Worm (Caenorhabditis elegans): ENCODE measurements around the gene srt-59.

DNA sequence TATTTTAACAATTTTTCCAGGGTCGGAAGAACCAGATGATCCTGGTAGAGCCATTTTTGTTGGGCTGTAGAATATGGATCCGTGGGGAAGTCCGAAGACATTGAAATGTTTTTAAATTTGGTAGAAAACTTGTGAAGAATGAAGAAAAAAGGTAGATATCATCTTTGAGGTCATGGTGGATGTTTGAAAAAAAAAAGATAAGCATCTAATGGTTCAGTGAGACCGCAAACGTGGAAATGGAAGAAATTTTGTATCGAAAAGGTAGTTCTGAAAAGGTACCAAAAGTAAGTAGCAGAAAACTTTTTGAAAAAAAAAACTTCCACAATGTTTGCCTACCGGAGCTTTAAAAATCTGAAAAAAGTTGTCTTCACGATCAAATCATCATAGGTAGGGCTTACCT, 2.0 kb upstream of the srt-59 start, which contains the start of gene prmt-4:
- TF ChIP-seq flt-1 (GFP tag; IDR thresholded peaks at IDR 0.05), result no peak
- TF ChIP-seq cog-1 (tag; optimal IDR thresholded peaks at IDR 0.05), result no peak
- no peak for TF ChIP-seq T22C8.4 (GFP tag; IDR thresholded peaks at IDR 0.05)
- no peak for TF ChIP-seq klf-2 (GFP tag; conservative IDR thresholded peaks at IDR 0.05)
- no peak for TF ChIP-seq ztf-29 (GFP tag; IDR thresholded peaks at IDR 0.05)
- TF ChIP-seq ref-1 (GFP tag; conservative IDR thresholded peaks at IDR 0.05), result no peak
- TF ChIP-seq ztf-23 (GFP tag; IDR thresholded peaks at IDR 0.05), result no peak
- no peak for TF ChIP-seq tab-1 (GFP tag; IDR thresholded peaks at IDR 0.05)

Measured in whole organism, midembryonic.